Fruit fly (Drosophila melanogaster) whole organism, embryonic: Measurements from ENCODE around the gene CG8236.

Source experiments
- Ada2b ChIP-seq: fragments of 200-800 bp; sonication (Bioruptor generic); IDR thresholded peaks from 2 replicates; pipeline ENCODE4 v1.3.6; 2022; ENCODE audit warnings: missing biosample characterization, missing genetic modification characterization
- Atf-2 ChIP-seq: fragments of 200-800 bp; sonication (Bioruptor generic); optimal IDR thresholded peaks from 2 replicates; lab custom pipeline; 2016; ENCODE audit warnings: missing biosample characterization, missing genetic modification characterization
- CG10209 ChIP-seq: fragments of 200-800 bp; sonication (Bioruptor generic); optimal IDR thresholded peaks from 3 replicates; lab custom pipeline; 2017; ENCODE audit warnings: missing biosample characterization, mild to moderate bottlenecking, missing genetic modification characterization, missing genetic modification reagents
- CG1024 ChIP-seq: fragments of 200-800 bp; sonication (Bioruptor generic); IDR thresholded peaks from 2 replicates; pipeline ENCODE4 v1.3.6; 2022; ENCODE audit warnings: missing biosample characterization, missing genetic modification characterization
- CG10979 ChIP-seq: fragments of 200-800 bp; sonication (Bioruptor generic); optimal IDR thresholded peaks from 2 replicates; lab custom pipeline; 2018; ENCODE audit warnings: missing biosample characterization, mild to moderate bottlenecking, missing genetic modification characterization, moderate library complexity
- CG12659 ChIP-seq: fragments of 200-800 bp; sonication (Bioruptor generic); optimal IDR thresholded peaks from 3 replicates; lab custom pipeline; 2017; ENCODE audit warnings: mild to moderate bottlenecking, missing biosample characterization, missing genetic modification reagents, missing genetic modification characterization
- CG12769 ChIP-seq: fragments of 200-800 bp; sonication (Bioruptor generic); optimal IDR thresholded peaks from 2 replicates; lab custom pipeline; 2019; ENCODE audit warnings: missing biosample characterization, mild to moderate bottlenecking, missing genetic modification characterization, moderate library complexity
- CG14710 ChIP-seq: fragments of 200-800 bp; sonication (Bioruptor generic); optimal IDR thresholded peaks from 3 replicates; lab custom pipeline; 2019; ENCODE audit warnings: missing biosample characterization, mild to moderate bottlenecking, missing genetic modification characterization, moderate library complexity
- CG15479 ChIP-seq: fragments of 200-800 bp; sonication (Bioruptor generic); optimal IDR thresholded peaks from 3 replicates; lab custom pipeline; 2019; ENCODE audit warnings: missing biosample characterization, mild to moderate bottlenecking, missing genetic modification characterization, moderate library complexity
- CG1603 ChIP-seq: fragments of 200-800 bp; sonication (Bioruptor generic); optimal IDR thresholded peaks from 2 replicates; lab custom pipeline; 2019; ENCODE audit warnings: missing biosample characterization, mild to moderate bottlenecking, missing genetic modification characterization, moderate library complexity
- CG17359 ChIP-seq: fragments of 200-800 bp; sonication (Bioruptor generic); optimal IDR thresholded peaks from 3 replicates; lab custom pipeline; 2018; ENCODE audit warnings: missing biosample characterization, mild to moderate bottlenecking, missing genetic modification characterization, moderate library complexity
- CG2202 ChIP-seq: fragments of 200-800 bp; sonication (Bioruptor generic); optimal IDR thresholded peaks from 2 replicates; lab custom pipeline; 2018; ENCODE audit warnings: missing biosample characterization, mild to moderate bottlenecking, missing genetic modification characterization
- CG31441 ChIP-seq: fragments of 200-800 bp; sonication (Bioruptor generic); IDR thresholded peaks from 2 replicates; pipeline ENCODE4 v1.3.6; 2022; ENCODE audit warnings: missing biosample characterization, missing genetic modification characterization
- CG4328 ChIP-seq: fragments of 200-800 bp; sonication (Bioruptor generic); optimal IDR thresholded peaks from 3 replicates; lab custom pipeline; 2017; ENCODE audit warnings: missing biosample characterization, missing genetic modification reagents, missing genetic modification characterization
- CG6683 ChIP-seq: fragments of 200-800 bp; sonication (Bioruptor generic); optimal IDR thresholded peaks from 2 replicates; lab custom pipeline; 2017; ENCODE audit warnings: missing biosample characterization, mild to moderate bottlenecking, missing genetic modification characterization, missing genetic modification reagents
- CG6813 ChIP-seq: fragments of 200-800 bp; sonication (Bioruptor generic); optimal IDR thresholded peaks from 2 replicates; lab custom pipeline; 2017; ENCODE audit warnings: missing biosample characterization, missing genetic modification characterization, mild to moderate bottlenecking, moderate library complexity, missing genetic modification reagents
- CG8089 ChIP-seq: fragments of 200-800 bp; sonication (Bioruptor generic); optimal IDR thresholded peaks from 3 replicates; lab custom pipeline; 2016; ENCODE audit warnings: missing biosample characterization, missing genetic modification characterization
- CG9437 ChIP-seq: fragments of 200-800 bp; sonication (Bioruptor generic); optimal IDR thresholded peaks from 2 replicates; lab custom pipeline; 2018; ENCODE audit warnings: missing biosample characterization, mild to moderate bottlenecking, missing genetic modification characterization
- Camta ChIP-seq: fragments of 200-800 bp; sonication (Bioruptor generic); optimal IDR thresholded peaks from 2 replicates; lab custom pipeline; 2016; ENCODE audit warnings: missing biosample characterization, missing genetic modification characterization
- CrebB ChIP-seq: fragments of 200-800 bp; sonication (Bioruptor generic); optimal IDR thresholded peaks from 3 replicates; lab custom pipeline; 2018; ENCODE audit warnings: missing biosample characterization, mild to moderate bottlenecking, missing genetic modification characterization
- Dll ChIP-seq: fragments of 200-800 bp; sonication (Bioruptor generic); IDR thresholded peaks from 4 replicates; pipeline ENCODE4 v1.3.6; 2022; ENCODE audit warnings: missing biosample characterization, missing genetic modification characterization; ENCODE audit not compliant: partially characterized antibody
- H2.0 ChIP-seq: fragments of 200-800 bp; sonication (Bioruptor generic); IDR thresholded peaks from 2 replicates; pipeline ENCODE4 v1.3.6; 2022; ENCODE audit warnings: missing biosample characterization, missing genetic modification characterization
- HLHmδ ChIP-seq: fragments of 200-800 bp; sonication (Bioruptor generic); optimal IDR thresholded peaks from 2 replicates; lab custom pipeline; 2018; ENCODE audit warnings: missing biosample characterization, mild to moderate bottlenecking, missing genetic modification characterization, moderate library complexity
- Lpt ChIP-seq: fragments of >200 bp; optimal IDR thresholded peaks from 2 replicates; lab custom pipeline; 2018; ENCODE audit warnings: missing biosample characterization, missing genetic modification characterization
- Pdp1 ChIP-seq, 2 experiments: fragments of 200-800 bp; sonication (Bioruptor generic); optimal IDR thresholded peaks; 3 replicates each; lab custom pipeline; 2016; ENCODE audit warnings: missing biosample characterization in 2 of 2, missing genetic modification characterization in 2 of 2, mild to moderate bottlenecking in 1 of 2, moderate library complexity in 1 of 2
- Stat92E ChIP-seq, 3 experiments: fragments of >200 bp in 2 of 3; fragments of 200-800 bp in 1 of 3; sonication (Bioruptor generic) in 1 of 3; optimal IDR thresholded peaks; 2 replicates each; lab custom pipeline; 2017 to 2019; ENCODE audit warnings: missing biosample characterization in 3 of 3, missing genetic modification characterization in 3 of 3, mild to moderate bottlenecking in 1 of 3, moderate library complexity in 1 of 3
- ab ChIP-seq: fragments of 200-800 bp; sonication (Bioruptor generic); optimal IDR thresholded peaks from 2 replicates; lab custom pipeline; 2016; ENCODE audit warnings: missing biosample characterization, missing genetic modification characterization
- ap ChIP-seq: fragments of 200-800 bp; sonication (Bioruptor generic); IDR thresholded peaks from 2 replicates; pipeline ENCODE4 v1.3.6; 2022; ENCODE audit warnings: missing biosample characterization, missing genetic modification characterization
- bcd ChIP-seq: fragments of 200-800 bp; sonication (Bioruptor generic); optimal IDR thresholded peaks from 2 replicates; lab custom pipeline; 2017; ENCODE audit warnings: missing biosample characterization, mild to moderate bottlenecking, missing genetic modification characterization
- cad ChIP-seq: fragments of >200 bp; optimal IDR thresholded peaks from 2 replicates; lab custom pipeline; 2017; ENCODE audit warnings: missing biosample characterization, missing genetic modification characterization
- chm ChIP-seq: fragments of 200-800 bp; sonication (Bioruptor generic); IDR thresholded peaks from 2 replicates; pipeline ENCODE4 v1.3.6; 2022; ENCODE audit warnings: missing biosample characterization, missing genetic modification characterization
- da ChIP-seq: fragments of 200-800 bp; sonication (Bioruptor generic); optimal IDR thresholded peaks from 2 replicates; lab custom pipeline; 2016; ENCODE audit warnings: missing biosample characterization, missing genetic modification characterization
- danr ChIP-seq: fragments of 200-800 bp; sonication (Bioruptor generic); IDR thresholded peaks from 2 replicates; pipeline ENCODE4 v1.3.6; 2022; ENCODE audit warnings: missing biosample characterization, missing genetic modification characterization
- dimm ChIP-seq: fragments of 200-800 bp; sonication (Bioruptor generic); IDR thresholded peaks from 2 replicates; pipeline ENCODE4 v1.3.6; 2022; ENCODE audit warnings: missing biosample characterization, missing genetic modification characterization
- fd102C ChIP-seq: fragments of 200-800 bp; sonication (Bioruptor generic); optimal IDR thresholded peaks from 2 replicates; lab custom pipeline; 2018; ENCODE audit warnings: missing biosample characterization, mild to moderate bottlenecking, missing genetic modification characterization, moderate library complexity
- ftz-f1 ChIP-seq: fragments of 200-800 bp; sonication (Bioruptor generic); optimal IDR thresholded peaks from 2 replicates; lab custom pipeline; 2016; ENCODE audit warnings: missing biosample characterization, missing genetic modification characterization
- gsb-n ChIP-seq: fragments of 200-800 bp; sonication (Bioruptor generic); optimal IDR thresholded peaks from 3 replicates; lab custom pipeline; 2018; ENCODE audit warnings: missing biosample characterization, mild to moderate bottlenecking, missing genetic modification characterization
- gt ChIP-seq: fragments of 200-800 bp; sonication (Bioruptor generic); IDR thresholded peaks from 2 replicates; pipeline ENCODE4 v1.3.6; 2022; ENCODE audit warnings: missing biosample characterization, missing genetic modification characterization
- jigr1 ChIP-seq: fragments of 200-800 bp; sonication (Bioruptor generic); IDR thresholded peaks from 3 replicates; pipeline ENCODE4 v1.3.6; 2022; ENCODE audit warnings: missing biosample characterization, missing genetic modification characterization
- lbe ChIP-seq: fragments of 200-800 bp; sonication (Bioruptor generic); optimal IDR thresholded peaks from 2 replicates; lab custom pipeline; 2016; ENCODE audit warnings: missing biosample characterization, mild to moderate bottlenecking, missing genetic modification characterization
- pita ChIP-seq: fragments of 200-800 bp; sonication (Bioruptor generic); optimal IDR thresholded peaks from 2 replicates; lab custom pipeline; 2017; ENCODE audit warnings: missing biosample characterization, mild to moderate bottlenecking, missing genetic modification characterization
- repo ChIP-seq: fragments of 200-800 bp; sonication (Bioruptor generic); optimal IDR thresholded peaks from 2 replicates; lab custom pipeline; 2016; ENCODE audit warnings: missing biosample characterization, missing genetic modification characterization
- sens ChIP-seq: fragments of 200-800 bp; sonication (Bioruptor generic); peaks from one replicate; lab custom pipeline; 2016; ENCODE audit warnings: missing biosample characterization, missing genetic modification characterization
- sens-2 ChIP-seq: fragments of 200-800 bp; sonication (Bioruptor generic); IDR thresholded peaks from 2 replicates; pipeline ENCODE4 v1.3.6; 2022; ENCODE audit warnings: missing biosample characterization, missing genetic modification characterization
- so ChIP-seq: fragments of 200-800 bp; sonication (Bioruptor generic); IDR thresholded peaks from 3 replicates; pipeline ENCODE4 v1.3.6; 2022; ENCODE audit warnings: missing biosample characterization, missing genetic modification characterization
- sqz ChIP-seq: fragments of 200-800 bp; sonication (Bioruptor generic); optimal IDR thresholded peaks from 3 replicates; lab custom pipeline; 2018; ENCODE audit warnings: missing biosample characterization, mild to moderate bottlenecking, missing genetic modification characterization
- tap ChIP-seq: fragments of 200-800 bp; optimal IDR thresholded peaks from 3 replicates; lab custom pipeline; 2019; ENCODE audit warnings: missing biosample characterization, mild to moderate bottlenecking, missing genetic modification characterization, moderate library complexity
- trem ChIP-seq: fragments of 200-800 bp; optimal IDR thresholded peaks from 3 replicates; lab custom pipeline; 2019; ENCODE audit warnings: missing biosample characterization, mild to moderate bottlenecking, missing genetic modification characterization, moderate library complexity
- ttk ChIP-seq: fragments of 200-800 bp; sonication (Bioruptor generic); IDR thresholded peaks from 2 replicates; pipeline ENCODE4 v2.1.2; 2022; ENCODE audit warnings: missing biosample characterization, missing genetic modification characterization
- wor ChIP-seq: fragments of 200-800 bp; sonication (Bioruptor generic); IDR thresholded peaks from 2 replicates; pipeline ENCODE4 v1.3.6; 2022; ENCODE audit warnings: missing biosample characterization, missing genetic modification characterization

Gene CG8236

dm6 chr3R:8811323-8811936 is 42.2 kb downstream of the CG8236 start (continued):
- TF ChIP-seq CG8089 (peak; percentile 98), CrebB (peak; percentile 99), CG12769 (tag; lab: Kevin White, UChicago) (peak; percentile 100), sqz (GFP tag; lab: Kevin White, UChicago) (peak; percentile 97), ab (peak; percentile 97), Pdp1 (GFP tag; optimal IDR thresholded peaks at IDR 0.05; lab: Kevin White, UChicago) (peak; percentile 98 to 99), CG9437 (peak; percentile 95), jigr1 (GFP tag; lab: Robert Waterston, UW) (peak; percentile 97), CG6813 (GFP tag; lab: Kevin White, UChicago) (peak; percentile 98), repo (GFP tag; lab: Kevin White, UChicago) (peak; percentile 98), sens (GFP tag; lab: Kevin White, UChicago) (peak; percentile 100), CG10209 (peak; percentile 99), cad (no peak), ap (peak; percentile 98), CG4328 (GFP tag; lab: Kevin White, UChicago) (peak; percentile 96), CG15479 (GFP tag; lab: Kevin White, UChicago) (peak; percentile 51), ftz-f1 (GFP tag; lab: Kevin White, UChicago) (peak; percentile 91), Atf-2 (GFP tag; lab: Kevin White, UChicago) (peak; percentile 99), fd102C (GFP tag; lab: Kevin White, UChicago) (peak; percentile 78), dimm (peak; percentile 98), trem (peak; percentile 94), HLHmδ (GFP tag; lab: Kevin White, UChicago) (peak; percentile 89), danr (GFP tag; lab: Robert Waterston, UW) (peak; percentile 98), chm (GFP tag; lab: Robert Waterston, UW) (peak; percentile 98), bcd (peak; percentile 99), CG14710 (tag; lab: Kevin White, UChicago) (peak; percentile 96), Stat92E (GFP tag; optimal IDR thresholded peaks at IDR 0.05; lab: Kevin White, UChicago) (peak in 1 of 3 experiments; percentile 92), sens-2 (peak; percentile 97), Lpt (GFP tag; lab: Kevin White, UChicago) (no peak), CG17359 (tag; lab: Kevin White, UChicago) (peak; percentile 99), CG10979 (tag; lab: Kevin White, UChicago) (peak; percentile 98), CG1603 (tag; lab: Kevin White, UChicago) (peak; percentile 98), CG6683 (GFP tag; lab: Kevin White, UChicago) (peak; percentile 95), so (GFP tag; lab: Robert Waterston, UW) (peak; percentile 99), tap (tag; lab: Kevin White, UChicago) (peak; percentile 99), H2.0 (GFP tag; lab: Robert Waterston, UW) (peak; percentile 99), gsb-n (tag; lab: Kevin White, UChicago) (peak; percentile 97), lbe (GFP tag; lab: Kevin White, UChicago) (peak; percentile 98), CG2202 (tag; lab: Kevin White, UChicago) (peak; percentile 94), Dll (GFP tag; lab: Robert Waterston, UW) (no peak), CG31441 (GFP tag; lab: Robert Waterston, UW) (peak; percentile 88), Ada2b (peak; percentile 99), ttk (GFP tag; lab: Robert Waterston, UW) (peak; percentile 98), wor (peak; percentile 96), Camta (GFP tag; lab: Kevin White, UChicago) (peak; percentile 99), gt (GFP tag; lab: Robert Waterston, UW) (peak; percentile 91), CG1024 (GFP tag; lab: Robert Waterston, UW) (peak; percentile 96), CG12659 (GFP tag; lab: Kevin White, UChicago) (peak; percentile 99), da (GFP tag; lab: Kevin White, UChicago) (peak; percentile 96), pita (GFP tag; lab: Kevin White, UChicago) (no peak)
